Fruit fly (Drosophila melanogaster) whole organism, pupa: ENCODE measurements around the gene GstD7.

ENCODE experiments used
- CG10348 ChIP-seq: fragments of 200-800 bp; sonication (Bioruptor generic); IDR thresholded peaks from 2 replicates; pipeline ENCODE4 v1.3.6; 2022; ENCODE audit warnings: missing biosample characterization, missing genetic modification characterization
- CG12605 ChIP-seq: fragments of 200-800 bp; sonication (Bioruptor generic); IDR thresholded peaks from 2 replicates; pipeline ENCODE4 v1.3.6; 2022; ENCODE audit warnings: missing biosample characterization, missing genetic modification characterization
- CG13204 ChIP-seq: fragments of 200-800 bp; sonication (Bioruptor generic); optimal IDR thresholded peaks from 2 replicates; lab custom pipeline; 2018; ENCODE audit warnings: missing biosample characterization, mild to moderate bottlenecking, missing genetic modification characterization, moderate library complexity
- CG14655 ChIP-seq: fragments of 200-800 bp; sonication (Bioruptor generic); optimal IDR thresholded peaks from 3 replicates; lab custom pipeline; 2017; ENCODE audit warnings: mild to moderate bottlenecking, missing biosample characterization, missing genetic modification reagents, missing genetic modification characterization
- CG32121 ChIP-seq: fragments of 200-800 bp; sonication (Bioruptor generic); IDR thresholded peaks from 2 replicates; pipeline ENCODE4 v1.3.6; 2022; ENCODE audit warnings: missing biosample characterization, missing genetic modification characterization
- CG4496 ChIP-seq: fragments of 200-800 bp; sonication (Bioruptor generic); IDR thresholded peaks from 3 replicates; pipeline ENCODE4 v1.3.6; 2022; ENCODE audit warnings: missing biosample characterization, missing genetic modification characterization
- CG9948 ChIP-seq: fragments of 200-800 bp; sonication (Bioruptor generic); optimal IDR thresholded peaks from 2 replicates; lab custom pipeline; 2018; ENCODE audit warnings: missing biosample characterization, mild to moderate bottlenecking, missing genetic modification characterization, moderate library complexity
- EcR ChIP-seq: fragments of 200-800 bp; sonication (Bioruptor generic); optimal IDR thresholded peaks from 3 replicates; lab custom pipeline; 2019; ENCODE audit warnings: missing biosample characterization, missing genetic modification characterization, mild to moderate bottlenecking, moderate library complexity, missing genetic modification reagents
- Pif1A ChIP-seq: fragments of 200-800 bp; sonication (Bioruptor generic); optimal IDR thresholded peaks from 3 replicates; lab custom pipeline; 2016; ENCODE audit warnings: missing biosample characterization, missing genetic modification characterization
- Snoo ChIP-seq: fragments of 200-800 bp; sonication (Bioruptor generic); optimal IDR thresholded peaks from 3 replicates; lab custom pipeline; 2017; ENCODE audit warnings: missing biosample characterization, mild to moderate bottlenecking, missing genetic modification characterization, inconsistent platforms
- gl ChIP-seq: fragments of 200-800 bp; sonication (Bioruptor generic); optimal IDR thresholded peaks from 2 replicates; lab custom pipeline; 2018; ENCODE audit warnings: missing biosample characterization, mild to moderate bottlenecking, missing genetic modification characterization
- rn ChIP-seq: fragments of 200-800 bp; sonication (Bioruptor generic); IDR thresholded peaks from 2 replicates; pipeline ENCODE4 v1.3.6; 2022; ENCODE audit warnings: missing biosample characterization, missing genetic modification characterization

- TF ChIP-seq Pif1A (GFP tag; lab: Kevin White, UChicago) (no peak), CG13204 (no peak), CG32121 (no peak), CG12605 (GFP tag; lab: Robert Waterston, UW) (no peak), CG10348 (GFP tag; lab: Robert Waterston, UW) (no peak), CG14655 (GFP tag; lab: Kevin White, UChicago) (no peak), CG4496 (GFP tag; lab: Robert Waterston, UW) (no peak), CG9948 (tag; lab: Kevin White, UChicago) (no peak), EcR (GFP tag; lab: Kevin White, UChicago) (peak; percentile 24), Snoo (no peak), gl (no peak), rn (GFP tag; lab: Robert Waterston, UW) (no peak)
Observed at dm6 chr3R:12413274-12413958, 35.1 kb downstream of the GstD7 start, which contains the start of the genes Dip-C and pps.
